Worm (Caenorhabditis elegans) whole organism, L2 larva: ENCODE data around the gene B0303.11.

ENCODE experiments used
- C34F6.9 ChIP-seq: fragments of 150-350 bp; optimal IDR thresholded peaks from 2 replicates; lab custom pipeline; 2014; ENCODE audit warnings: missing biosample characterization, missing genetic modification characterization
- F13H6.1 ChIP-seq: sonication (generic microtip); optimal IDR thresholded peaks from 2 replicates; lab custom pipeline; 2016; ENCODE audit warnings: missing genetic modification characterization, missing compliant biosample characterization
- R02D3.7 ChIP-seq: fragments of 150-350 bp; optimal IDR thresholded peaks from 2 replicates; lab custom pipeline; 2014; ENCODE audit warnings: missing biosample characterization, missing genetic modification characterization
- Y55F3AM.14 ChIP-seq: fragments of 200-800 bp; sonication (Bioruptor generic); optimal IDR thresholded peaks from 2 replicates; lab custom pipeline; 2018; ENCODE audit warnings: mild to moderate bottlenecking, missing genetic modification characterization, missing compliant biosample characterization
- ZK546.5 ChIP-seq: sonication (generic microtip); optimal IDR thresholded peaks from 2 replicates; lab custom pipeline; 2017; ENCODE audit warnings: missing biosample characterization, missing genetic modification characterization
- alr-1 ChIP-seq: fragments of 150-350 bp; optimal IDR thresholded peaks from 2 replicates; lab custom pipeline; 2014; ENCODE audit warnings: missing biosample characterization, missing genetic modification characterization
- aly-2 ChIP-seq: fragments of 150-350 bp; optimal IDR thresholded peaks from 2 replicates; lab custom pipeline; 2014; ENCODE audit warnings: missing biosample characterization, missing genetic modification characterization
- ama-1 ChIP-seq: fragments of 150-350 bp; optimal IDR thresholded peaks from 2 replicates; lab custom pipeline; 2018; ENCODE audit warnings: inconsistent platforms
- blmp-1 ChIP-seq: sonication (generic microtip); optimal IDR thresholded peaks from 2 replicates; lab custom pipeline; 2017; ENCODE audit warnings: missing genetic modification characterization, mild to moderate bottlenecking, missing compliant biosample characterization, antibody characterized with exemption, moderate library complexity; ENCODE audit not compliant: insufficient read depth
- ceh-16 ChIP-seq: fragments of 150-350 bp; optimal IDR thresholded peaks from 2 replicates; lab custom pipeline; 2014; ENCODE audit warnings: missing biosample characterization, missing genetic modification characterization
- ceh-82 ChIP-seq: fragments of 150-350 bp; optimal IDR thresholded peaks from 2 replicates; lab custom pipeline; 2014; ENCODE audit warnings: missing biosample characterization, missing genetic modification characterization
- crh-2 ChIP-seq: sonication (generic microtip); optimal IDR thresholded peaks from 2 replicates; lab custom pipeline; 2017; ENCODE audit warnings: missing biosample characterization, missing genetic modification characterization
- dmd-4 ChIP-seq: sonication (generic microtip); optimal IDR thresholded peaks from 2 replicates; lab custom pipeline; 2017; ENCODE audit warnings: missing biosample characterization, missing genetic modification characterization
- egl-27 ChIP-seq: sonication (generic microtip); optimal IDR thresholded peaks from 3 replicates; lab custom pipeline; 2017; ENCODE audit warnings: missing biosample characterization, missing genetic modification reagents, missing genetic modification characterization
- elt-1 ChIP-seq: fragments of 150-350 bp; optimal IDR thresholded peaks from 2 replicates; lab custom pipeline; 2014; ENCODE audit warnings: missing biosample characterization, missing genetic modification characterization
- elt-3 ChIP-seq: sonication (generic microtip); optimal IDR thresholded peaks from 2 replicates; lab custom pipeline; 2017; ENCODE audit warnings: missing biosample characterization, missing genetic modification characterization
- fos-1 ChIP-seq: fragments of 150-350 bp; optimal IDR thresholded peaks from 2 replicates; lab custom pipeline; 2014; ENCODE audit warnings: missing biosample characterization, missing genetic modification characterization
- gmeb-1 ChIP-seq: fragments of 150-350 bp; optimal IDR thresholded peaks from 2 replicates; lab custom pipeline; 2014; ENCODE audit warnings: missing biosample characterization, missing genetic modification characterization
- lin-11 ChIP-seq: fragments of 150-350 bp; sonication (generic microtip); optimal IDR thresholded peaks from 2 replicates; lab custom pipeline; 2014; ENCODE audit warnings: missing biosample characterization, missing genetic modification characterization, inconsistent platforms, mixed read lengths
- lin-13 ChIP-seq: fragments of 150-350 bp; optimal IDR thresholded peaks from 2 replicates; lab custom pipeline; 2014; ENCODE audit warnings: missing biosample characterization, missing genetic modification reagents, missing genetic modification characterization
- lin-39 ChIP-seq: fragments of 150-350 bp; optimal IDR thresholded peaks from 2 replicates; lab custom pipeline; 2014; ENCODE audit warnings: missing biosample characterization, missing genetic modification reagents, missing genetic modification characterization
- lsy-2 ChIP-seq, 2 experiments: fragments of 150-350 bp in 1 of 2; sonication (generic microtip) in 1 of 2; optimal IDR thresholded peaks; 2 replicates each; lab custom pipeline; 2014 to 2017; ENCODE audit warnings: missing biosample characterization in 2 of 2, missing genetic modification characterization in 2 of 2
- mab-5 ChIP-seq: fragments of 150-350 bp; optimal IDR thresholded peaks from 2 replicates; lab custom pipeline; 2014; ENCODE audit warnings: missing biosample characterization, missing genetic modification characterization
- mbf-1 ChIP-seq: sonication (generic microtip); optimal IDR thresholded peaks from 2 replicates; lab custom pipeline; 2017; ENCODE audit warnings: missing biosample characterization, missing genetic modification characterization
- mdl-1 ChIP-seq, 2 experiments: fragments of 150-350 bp in 1 of 2; sonication (generic microtip) in 1 of 2; optimal IDR thresholded peaks; 2 replicates each; lab custom pipeline; 2017; ENCODE audit warnings: missing biosample characterization in 2 of 2, missing genetic modification characterization in 2 of 2
- nhr-10 ChIP-seq: sonication (generic microtip); optimal IDR thresholded peaks from 2 replicates; lab custom pipeline; 2017; ENCODE audit warnings: missing biosample characterization, missing genetic modification characterization
- nhr-11 ChIP-seq: fragments of 150-350 bp; optimal IDR thresholded peaks from 2 replicates; lab custom pipeline; 2014; ENCODE audit warnings: missing biosample characterization, missing genetic modification characterization
- nhr-12 ChIP-seq: fragments of 150-350 bp; optimal IDR thresholded peaks from 2 replicates; lab custom pipeline; 2014; ENCODE audit warnings: missing biosample characterization, missing genetic modification characterization
- nhr-129 ChIP-seq: fragments of 150-350 bp; optimal IDR thresholded peaks from 2 replicates; lab custom pipeline; 2014; ENCODE audit warnings: missing biosample characterization, missing genetic modification characterization
- nhr-21 ChIP-seq: fragments of 150-350 bp; optimal IDR thresholded peaks from 2 replicates; lab custom pipeline; 2014; ENCODE audit warnings: missing biosample characterization, missing genetic modification characterization
- nhr-23 ChIP-seq: fragments of 150-350 bp; optimal IDR thresholded peaks from 2 replicates; lab custom pipeline; 2014; ENCODE audit warnings: missing biosample characterization, missing genetic modification reagents, missing genetic modification characterization
- nhr-237 ChIP-seq: fragments of 150-350 bp; optimal IDR thresholded peaks from 2 replicates; lab custom pipeline; 2014; ENCODE audit warnings: missing biosample characterization, missing genetic modification characterization
- nhr-25 ChIP-seq: fragments of 150-350 bp; sonication (generic microtip); optimal IDR thresholded peaks from 3 replicates; lab custom pipeline; 2014; ENCODE audit warnings: missing biosample characterization, missing genetic modification characterization
- nhr-6 ChIP-seq: fragments of 150-350 bp; optimal IDR thresholded peaks from 2 replicates; lab custom pipeline; 2014; ENCODE audit warnings: missing biosample characterization, missing genetic modification characterization
- nhr-77 ChIP-seq: fragments of 150-350 bp; optimal IDR thresholded peaks from 2 replicates; lab custom pipeline; 2014; ENCODE audit warnings: missing biosample characterization, missing genetic modification characterization
- peb-1 ChIP-seq: fragments of 150-350 bp; optimal IDR thresholded peaks from 2 replicates; lab custom pipeline; 2014; ENCODE audit warnings: missing biosample characterization, missing genetic modification characterization
- sem-4 ChIP-seq: fragments of 150-350 bp; optimal IDR thresholded peaks from 2 replicates; lab custom pipeline; 2014; ENCODE audit warnings: missing biosample characterization, missing genetic modification reagents, missing genetic modification characterization
- skn-1 ChIP-seq: sonication (generic microtip); optimal IDR thresholded peaks from 2 replicates; lab custom pipeline; 2017; ENCODE audit warnings: missing biosample characterization, missing genetic modification characterization
- sma-3 ChIP-seq: sonication (generic microtip); optimal IDR thresholded peaks from 2 replicates; lab custom pipeline; 2016; ENCODE audit warnings: missing genetic modification reagents, missing genetic modification characterization, missing compliant biosample characterization
- sma-9 ChIP-seq, 2 experiments: fragments of 150-350 bp in 1 of 2; sonication (generic microtip) in 1 of 2; optimal IDR thresholded peaks; 2 replicates each; lab custom pipeline; 2014 to 2016; ENCODE audit warnings: missing genetic modification characterization in 2 of 2, mild to moderate bottlenecking in 1 of 2, missing biosample characterization in 1 of 2, missing compliant biosample characterization in 1 of 2, missing genetic modification reagents in 1 of 2, moderate library complexity in 1 of 2
- snpc-4 ChIP-seq: fragments of 150-350 bp; optimal IDR thresholded peaks from 2 replicates; lab custom pipeline; 2014; ENCODE audit warnings: missing biosample characterization, missing genetic modification characterization
- unc-39 ChIP-seq: fragments of 150-350 bp; optimal IDR thresholded peaks from 2 replicates; lab custom pipeline; 2014; ENCODE audit warnings: missing biosample characterization, missing genetic modification characterization
- unc-55 ChIP-seq: fragments of 150-350 bp; sonication (generic microtip); optimal IDR thresholded peaks from 3 replicates; lab custom pipeline; 2014; ENCODE audit warnings: missing biosample characterization, missing genetic modification reagents, missing genetic modification characterization
- unc-62 ChIP-seq: fragments of 150-350 bp; optimal IDR thresholded peaks from 2 replicates; lab custom pipeline; 2014; ENCODE audit warnings: missing biosample characterization, missing genetic modification reagents, missing genetic modification characterization
- zag-1 ChIP-seq: fragments of 150-350 bp; optimal IDR thresholded peaks from 2 replicates; lab custom pipeline; 2014; ENCODE audit warnings: missing biosample characterization, missing genetic modification characterization
- ztf-1 ChIP-seq: fragments of 200-800 bp; sonication (Bioruptor generic); conservative IDR thresholded peaks from 2 replicates; pipeline ENCODE4 v1.3.6; 2022; ENCODE audit warnings: missing genetic modification characterization, missing compliant biosample characterization
- ztf-11 ChIP-seq: sonication (generic microtip); optimal IDR thresholded peaks from 2 replicates; lab custom pipeline; 2017; ENCODE audit warnings: missing biosample characterization, missing genetic modification characterization
- ztf-4 ChIP-seq: fragments of 150-350 bp; optimal IDR thresholded peaks from 2 replicates; lab custom pipeline; 2014; ENCODE audit warnings: missing biosample characterization, missing genetic modification characterization

The B0303.11 gene

ce11 chrIII:8741276-8741860 is 31.2 kb upstream of the B0303.11 start, which contains the start of gene pdhk-2:
TSS of gene pdhk-2 (minus strand) at chrIII:8741412.
- TF ChIP-seq nhr-25 (tag; lab: Kevin White, UChicago) (peak; percentile 93), C34F6.9 (peak; percentile 98), nhr-6 (peak; percentile 75), dmd-4 (tag; lab: Kevin White, UChicago) (no peak), zag-1 (peak; percentile 91), ZK546.5 (tag; lab: Kevin White, UChicago) (peak; percentile 64), ztf-4 (peak; percentile 90), nhr-11 (tag; lab: Kevin White, UChicago) (no peak), aly-2 (tag; lab: Kevin White, UChicago) (no peak), lsy-2 (tag; optimal IDR thresholded peaks at IDR 0.05; lab: Kevin White, UChicago) (peak; percentile 92 to 96), nhr-77 (tag; lab: Kevin White, UChicago) (peak; percentile 85), nhr-237 (no peak), ztf-1 (GFP tag; lab: Robert Waterston, UW) (no peak), ama-1 (lab: Kevin White, UChicago) (peak; percentile 45), alr-1 (tag; lab: Kevin White, UChicago) (no peak), mbf-1 (tag; lab: Kevin White, UChicago) (no peak), nhr-12 (peak; percentile 8), R02D3.7 (tag; lab: Kevin White, UChicago) (peak; percentile 71), ceh-82 (tag; lab: Kevin White, UChicago) (peak; percentile 77), Y55F3AM.14 (peak; percentile 65), elt-1 (tag; lab: Kevin White, UChicago) (no peak), nhr-23 (no peak), blmp-1 (tag; lab: Kevin White, UChicago) (peak; percentile 47), nhr-21 (tag; lab: Kevin White, UChicago) (peak; percentile 89), egl-27 (tag; lab: Kevin White, UChicago) (peak; percentile 87), unc-55 (GFP tag; lab: Kevin White, UChicago) (peak; percentile 99), nhr-10 (tag; lab: Kevin White, UChicago) (peak; percentile 75), sma-9 (GFP tag; optimal IDR thresholded peaks at IDR 0.05; lab: Kevin White, UChicago) (peak; percentile 95), sma-9 (tag; optimal IDR thresholded peaks at IDR 0.05; lab: Kevin White, UChicago) (no peak), ceh-16 (peak; percentile 92), lin-39 (tag; lab: Kevin White, UChicago) (no peak), snpc-4 (tag; lab: Kevin White, UChicago) (peak; percentile 61), elt-3 (tag; lab: Kevin White, UChicago) (no peak), unc-39 (tag; lab: Kevin White, UChicago) (no peak), lin-13 (GFP tag; lab: Kevin White, UChicago) (peak; percentile 92), unc-62 (peak; percentile 57), ztf-11 (tag; lab: Kevin White, UChicago) (peak; percentile 43), F13H6.1 (tag; lab: Kevin White, UChicago) (peak; percentile 94), nhr-129 (peak; percentile 92), peb-1 (no peak), crh-2 (tag; lab: Kevin White, UChicago) (peak; percentile 95), lin-11 (peak; percentile 92), sma-3 (peak; percentile 93), skn-1 (no peak), mab-5 (tag; lab: Kevin White, UChicago) (peak; percentile 92), mdl-1 (tag; optimal IDR thresholded peaks at IDR 0.05; lab: Kevin White, UChicago) (peak in 1 of 2 experiments; percentile 66), sem-4 (tag; lab: Kevin White, UChicago) (peak; percentile 90), fos-1 (peak; percentile 89), gmeb-1 (tag; lab: Kevin White, UChicago) (peak; percentile 99)
